Worm (Caenorhabditis elegans) whole organism, L2 larva: Measurements from ENCODE around the gene serp-1.2.

Experiments used
- C34F6.9 ChIP-seq: fragments of 150-350 bp; optimal IDR thresholded peaks from 2 replicates; lab custom pipeline; 2014; ENCODE audit warnings: missing biosample characterization, missing genetic modification characterization
- F13H6.1 ChIP-seq: sonication (generic microtip); optimal IDR thresholded peaks from 2 replicates; lab custom pipeline; 2016; ENCODE audit warnings: missing genetic modification characterization, missing compliant biosample characterization
- Y55F3AM.14 ChIP-seq: fragments of 200-800 bp; sonication (Bioruptor generic); optimal IDR thresholded peaks from 2 replicates; lab custom pipeline; 2018; ENCODE audit warnings: mild to moderate bottlenecking, missing genetic modification characterization, missing compliant biosample characterization
- ZK546.5 ChIP-seq: sonication (generic microtip); optimal IDR thresholded peaks from 2 replicates; lab custom pipeline; 2017; ENCODE audit warnings: missing biosample characterization, missing genetic modification characterization
- alr-1 ChIP-seq: fragments of 150-350 bp; optimal IDR thresholded peaks from 2 replicates; lab custom pipeline; 2014; ENCODE audit warnings: missing biosample characterization, missing genetic modification characterization
- ama-1 ChIP-seq: fragments of 150-350 bp; optimal IDR thresholded peaks from 2 replicates; lab custom pipeline; 2018; ENCODE audit warnings: inconsistent platforms
- blmp-1 ChIP-seq: sonication (generic microtip); optimal IDR thresholded peaks from 2 replicates; lab custom pipeline; 2017; ENCODE audit warnings: missing genetic modification characterization, mild to moderate bottlenecking, missing compliant biosample characterization, antibody characterized with exemption, moderate library complexity; ENCODE audit not compliant: insufficient read depth
- ceh-82 ChIP-seq: fragments of 150-350 bp; optimal IDR thresholded peaks from 2 replicates; lab custom pipeline; 2014; ENCODE audit warnings: missing biosample characterization, missing genetic modification characterization
- crh-2 ChIP-seq: sonication (generic microtip); optimal IDR thresholded peaks from 2 replicates; lab custom pipeline; 2017; ENCODE audit warnings: missing biosample characterization, missing genetic modification characterization
- egl-27 ChIP-seq: sonication (generic microtip); optimal IDR thresholded peaks from 3 replicates; lab custom pipeline; 2017; ENCODE audit warnings: missing biosample characterization, missing genetic modification reagents, missing genetic modification characterization
- elt-1 ChIP-seq: fragments of 150-350 bp; optimal IDR thresholded peaks from 2 replicates; lab custom pipeline; 2014; ENCODE audit warnings: missing biosample characterization, missing genetic modification characterization
- elt-3 ChIP-seq: sonication (generic microtip); optimal IDR thresholded peaks from 2 replicates; lab custom pipeline; 2017; ENCODE audit warnings: missing biosample characterization, missing genetic modification characterization
- fos-1 ChIP-seq: fragments of 150-350 bp; optimal IDR thresholded peaks from 2 replicates; lab custom pipeline; 2014; ENCODE audit warnings: missing biosample characterization, missing genetic modification characterization
- lin-11 ChIP-seq: fragments of 150-350 bp; sonication (generic microtip); optimal IDR thresholded peaks from 2 replicates; lab custom pipeline; 2014; ENCODE audit warnings: missing biosample characterization, missing genetic modification characterization, inconsistent platforms, mixed read lengths
- lin-13 ChIP-seq: fragments of 150-350 bp; optimal IDR thresholded peaks from 2 replicates; lab custom pipeline; 2014; ENCODE audit warnings: missing biosample characterization, missing genetic modification reagents, missing genetic modification characterization
- lin-39 ChIP-seq: fragments of 150-350 bp; optimal IDR thresholded peaks from 2 replicates; lab custom pipeline; 2014; ENCODE audit warnings: missing biosample characterization, missing genetic modification reagents, missing genetic modification characterization
- lsy-2 ChIP-seq, 2 experiments: fragments of 150-350 bp in 1 of 2; sonication (generic microtip) in 1 of 2; optimal IDR thresholded peaks; 2 replicates each; lab custom pipeline; 2014 to 2017; ENCODE audit warnings: missing biosample characterization in 2 of 2, missing genetic modification characterization in 2 of 2
- mab-5 ChIP-seq: fragments of 150-350 bp; optimal IDR thresholded peaks from 2 replicates; lab custom pipeline; 2014; ENCODE audit warnings: missing biosample characterization, missing genetic modification characterization
- mbf-1 ChIP-seq: sonication (generic microtip); optimal IDR thresholded peaks from 2 replicates; lab custom pipeline; 2017; ENCODE audit warnings: missing biosample characterization, missing genetic modification characterization
- mdl-1 ChIP-seq, 2 experiments: fragments of 150-350 bp in 1 of 2; sonication (generic microtip) in 1 of 2; optimal IDR thresholded peaks; 2 replicates each; lab custom pipeline; 2017; ENCODE audit warnings: missing biosample characterization in 2 of 2, missing genetic modification characterization in 2 of 2
- nhr-11 ChIP-seq: fragments of 150-350 bp; optimal IDR thresholded peaks from 2 replicates; lab custom pipeline; 2014; ENCODE audit warnings: missing biosample characterization, missing genetic modification characterization
- nhr-129 ChIP-seq: fragments of 150-350 bp; optimal IDR thresholded peaks from 2 replicates; lab custom pipeline; 2014; ENCODE audit warnings: missing biosample characterization, missing genetic modification characterization
- nhr-23 ChIP-seq: fragments of 150-350 bp; optimal IDR thresholded peaks from 2 replicates; lab custom pipeline; 2014; ENCODE audit warnings: missing biosample characterization, missing genetic modification reagents, missing genetic modification characterization
- nhr-237 ChIP-seq: fragments of 150-350 bp; optimal IDR thresholded peaks from 2 replicates; lab custom pipeline; 2014; ENCODE audit warnings: missing biosample characterization, missing genetic modification characterization
- nhr-25 ChIP-seq: fragments of 150-350 bp; sonication (generic microtip); optimal IDR thresholded peaks from 3 replicates; lab custom pipeline; 2014; ENCODE audit warnings: missing biosample characterization, missing genetic modification characterization
- nhr-6 ChIP-seq: fragments of 150-350 bp; optimal IDR thresholded peaks from 2 replicates; lab custom pipeline; 2014; ENCODE audit warnings: missing biosample characterization, missing genetic modification characterization
- nhr-77 ChIP-seq: fragments of 150-350 bp; optimal IDR thresholded peaks from 2 replicates; lab custom pipeline; 2014; ENCODE audit warnings: missing biosample characterization, missing genetic modification characterization
- peb-1 ChIP-seq: fragments of 150-350 bp; optimal IDR thresholded peaks from 2 replicates; lab custom pipeline; 2014; ENCODE audit warnings: missing biosample characterization, missing genetic modification characterization
- sem-4 ChIP-seq: fragments of 150-350 bp; optimal IDR thresholded peaks from 2 replicates; lab custom pipeline; 2014; ENCODE audit warnings: missing biosample characterization, missing genetic modification reagents, missing genetic modification characterization
- sma-9 ChIP-seq, 2 experiments: fragments of 150-350 bp in 1 of 2; sonication (generic microtip) in 1 of 2; optimal IDR thresholded peaks; 2 replicates each; lab custom pipeline; 2014 to 2016; ENCODE audit warnings: missing genetic modification characterization in 2 of 2, mild to moderate bottlenecking in 1 of 2, missing biosample characterization in 1 of 2, missing compliant biosample characterization in 1 of 2, missing genetic modification reagents in 1 of 2, moderate library complexity in 1 of 2
- snpc-4 ChIP-seq: fragments of 150-350 bp; optimal IDR thresholded peaks from 2 replicates; lab custom pipeline; 2014; ENCODE audit warnings: missing biosample characterization, missing genetic modification characterization
- unc-39 ChIP-seq: fragments of 150-350 bp; optimal IDR thresholded peaks from 2 replicates; lab custom pipeline; 2014; ENCODE audit warnings: missing biosample characterization, missing genetic modification characterization
- unc-55 ChIP-seq: fragments of 150-350 bp; sonication (generic microtip); optimal IDR thresholded peaks from 3 replicates; lab custom pipeline; 2014; ENCODE audit warnings: missing biosample characterization, missing genetic modification reagents, missing genetic modification characterization
- unc-62 ChIP-seq: fragments of 150-350 bp; optimal IDR thresholded peaks from 2 replicates; lab custom pipeline; 2014; ENCODE audit warnings: missing biosample characterization, missing genetic modification reagents, missing genetic modification characterization
- zag-1 ChIP-seq: fragments of 150-350 bp; optimal IDR thresholded peaks from 2 replicates; lab custom pipeline; 2014; ENCODE audit warnings: missing biosample characterization, missing genetic modification characterization
- ztf-11 ChIP-seq: sonication (generic microtip); optimal IDR thresholded peaks from 2 replicates; lab custom pipeline; 2017; ENCODE audit warnings: missing biosample characterization, missing genetic modification characterization

The serp-1.2 gene

DNA sequence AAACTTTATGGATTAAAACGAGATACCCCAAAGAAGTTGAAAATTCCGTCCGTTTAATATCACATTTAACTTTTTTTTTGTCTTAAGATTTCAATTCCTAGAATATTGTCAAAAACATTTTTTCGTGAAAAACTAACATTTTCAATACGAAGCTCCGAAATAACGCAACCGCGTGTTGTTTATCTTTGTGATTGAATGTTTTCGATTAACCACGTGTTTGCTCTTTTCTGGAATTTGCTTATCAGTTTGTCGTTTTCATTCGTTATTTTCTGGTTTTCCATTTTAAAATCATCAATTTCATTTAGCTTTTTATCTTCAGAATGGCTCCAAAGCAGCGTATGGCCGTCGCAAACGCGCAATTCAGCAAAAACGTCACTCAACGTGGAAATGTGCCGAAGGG lies at the start of gene serp-1.2:
Gene serp-1.2 (plus strand): TSS at position 318 of the 400 bp plus-strand sequence.
- TF ChIP-seq elt-1 (tag; lab: Kevin White, UChicago): no peak
- TF ChIP-seq unc-62 (GFP tag; lab: Kevin White, UChicago): no peak
- TF ChIP-seq lin-13 (GFP tag; lab: Kevin White, UChicago): peak; percentile 12
- TF ChIP-seq nhr-129: peak; percentile 36
- peak; percentile 28 for TF ChIP-seq fos-1 (tag; lab: Kevin White, UChicago)
- peak in 1 of 2 experiments; percentile 29 for TF ChIP-seq mdl-1 (tag; optimal IDR thresholded peaks at IDR 0.05; lab: Kevin White, UChicago)
- peak; percentile 52 for TF ChIP-seq crh-2 (tag; lab: Kevin White, UChicago)
- TF ChIP-seq peb-1 (tag; lab: Kevin White, UChicago): no peak
- peak; percentile 39 for TF ChIP-seq ama-1 (lab: Kevin White, UChicago)
- TF ChIP-seq sma-9 (GFP tag; optimal IDR thresholded peaks at IDR 0.05; lab: Kevin White, UChicago): peak; percentile 44
- TF ChIP-seq sma-9 (tag; optimal IDR thresholded peaks at IDR 0.05; lab: Kevin White, UChicago): no peak
- peak; percentile 59 for TF ChIP-seq C34F6.9 (tag; lab: Kevin White, UChicago)

DNA sequence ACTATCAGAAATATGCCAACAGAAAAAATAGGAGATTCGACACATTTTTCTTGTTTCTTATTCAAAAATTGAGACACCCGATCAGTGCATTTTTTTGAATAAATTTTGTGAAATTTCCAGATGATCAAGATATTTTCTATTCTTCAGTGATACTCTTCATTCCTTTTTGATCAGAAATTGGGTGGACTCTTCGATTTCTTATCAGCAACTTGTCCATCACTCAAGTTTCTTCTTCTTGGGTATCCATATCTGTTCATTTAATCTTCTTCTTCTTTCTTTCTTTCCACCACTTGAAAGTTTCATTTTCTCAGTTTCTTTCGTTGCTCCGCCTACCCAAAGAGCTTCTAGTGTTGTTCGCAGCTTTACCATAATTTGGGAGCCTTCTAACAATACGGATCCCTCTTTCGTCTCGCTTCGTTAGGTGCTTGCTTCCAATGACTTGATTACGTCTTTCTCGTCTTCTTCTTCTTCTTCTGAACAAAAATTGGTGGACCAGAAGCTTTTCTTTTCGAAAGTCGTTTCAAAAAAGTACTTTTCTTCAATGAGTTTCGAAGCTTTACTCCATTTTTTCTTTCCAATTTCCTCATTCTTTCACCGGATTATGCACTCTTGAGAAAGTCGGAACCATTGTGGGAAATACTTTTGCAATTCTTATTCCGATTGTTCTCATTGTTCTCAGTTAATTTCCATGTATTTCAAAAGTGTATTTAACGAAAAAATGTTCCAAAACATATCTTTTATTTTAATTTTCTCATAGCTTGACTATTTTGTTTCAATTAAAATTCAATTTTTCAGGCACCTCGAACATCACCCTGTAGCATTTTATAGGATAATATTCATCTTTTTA lies 49.6 kb upstream of the serp-1.2 start, which contains the start of gene pct-1:
Gene pct-1 (plus strand): TSS at position 797 of the 847 bp plus-strand sequence.
- no peak for TF ChIP-seq nhr-23 (tag; lab: Kevin White, UChicago)
- TF ChIP-seq C34F6.9 (tag; lab: Kevin White, UChicago): no peak

DNA sequence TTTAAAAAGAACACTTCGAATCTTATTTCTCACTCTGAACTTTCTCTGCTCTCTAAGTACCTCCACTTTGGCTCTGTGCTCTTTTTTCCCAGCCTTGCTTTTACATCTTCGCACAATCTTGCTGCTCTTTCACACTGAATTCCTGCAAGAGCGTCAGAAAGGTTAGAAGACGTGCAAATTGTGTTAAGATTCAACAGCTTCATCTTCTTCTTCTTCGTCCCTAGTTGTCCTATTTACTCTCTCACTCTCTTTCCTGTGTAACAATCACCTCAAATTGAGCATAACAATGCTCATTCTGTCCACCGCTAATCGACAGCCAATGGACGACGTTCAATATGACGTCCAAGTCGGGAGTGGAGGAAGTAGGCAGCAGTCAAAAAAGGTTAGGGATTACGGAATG lies 44.1 kb upstream of the serp-1.2 start:
- no peak for TF ChIP-seq mbf-1
- no peak for TF ChIP-seq sem-4 (tag; lab: Kevin White, UChicago)
- no peak for TF ChIP-seq C34F6.9 (tag; lab: Kevin White, UChicago)
- TF ChIP-seq unc-55 (GFP tag; lab: Kevin White, UChicago): no peak
- TF ChIP-seq nhr-6 (tag; lab: Kevin White, UChicago): no peak
- TF ChIP-seq ZK546.5 (tag; lab: Kevin White, UChicago): no peak
- no peak for TF ChIP-seq ceh-82 (tag; lab: Kevin White, UChicago)
- no peak for TF ChIP-seq elt-3 (tag; lab: Kevin White, UChicago)
- TF ChIP-seq nhr-11 (tag; lab: Kevin White, UChicago): no peak
- no peak for TF ChIP-seq ztf-11 (tag; lab: Kevin White, UChicago)
- no peak for TF ChIP-seq unc-62 (GFP tag; lab: Kevin White, UChicago)
- TF ChIP-seq nhr-23 (tag; lab: Kevin White, UChicago): no peak
- TF ChIP-seq lin-13 (GFP tag; lab: Kevin White, UChicago): no peak
- no peak for TF ChIP-seq alr-1 (tag; lab: Kevin White, UChicago)
- TF ChIP-seq fos-1 (tag; lab: Kevin White, UChicago): no peak
- no peak for TF ChIP-seq unc-39 (tag; lab: Kevin White, UChicago)
- TF ChIP-seq lin-39 (tag; lab: Kevin White, UChicago): no peak
- no peak for TF ChIP-seq nhr-25 (tag; lab: Kevin White, UChicago)
- no peak for TF ChIP-seq nhr-237 (tag; lab: Kevin White, UChicago)

DNA sequence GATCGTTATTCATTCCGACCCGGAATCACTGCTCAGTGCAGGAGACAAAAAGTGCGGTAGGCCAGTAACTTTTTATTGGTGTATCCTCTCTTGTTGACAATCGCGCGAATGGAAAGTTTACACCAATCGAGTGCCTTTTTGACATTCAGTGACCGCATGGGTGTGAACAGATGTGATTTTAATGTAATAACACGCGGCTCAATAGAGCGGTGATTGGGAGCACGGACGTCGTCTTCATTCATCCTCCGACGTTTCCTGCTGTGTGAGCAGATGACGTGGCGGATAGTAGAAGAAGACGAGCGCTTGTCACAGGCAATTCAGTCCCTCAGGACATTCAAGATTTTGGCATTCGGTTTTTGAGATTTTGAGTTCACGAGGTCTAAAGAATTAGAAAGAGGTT lies 42.9 kb upstream of the serp-1.2 start:
- TF ChIP-seq C34F6.9 (tag; lab: Kevin White, UChicago): no peak
- TF ChIP-seq F13H6.1 (tag; lab: Kevin White, UChicago): no peak
- no peak for TF ChIP-seq egl-27 (tag; lab: Kevin White, UChicago)
- TF ChIP-seq blmp-1 (tag; lab: Kevin White, UChicago): no peak
- no peak for TF ChIP-seq sem-4 (tag; lab: Kevin White, UChicago)
- no peak for TF ChIP-seq fos-1 (tag; lab: Kevin White, UChicago)
- no peak for TF ChIP-seq ZK546.5 (tag; lab: Kevin White, UChicago)
- TF ChIP-seq nhr-237 (tag; lab: Kevin White, UChicago): no peak
- TF ChIP-seq nhr-77 (tag; lab: Kevin White, UChicago): no peak

DNA sequence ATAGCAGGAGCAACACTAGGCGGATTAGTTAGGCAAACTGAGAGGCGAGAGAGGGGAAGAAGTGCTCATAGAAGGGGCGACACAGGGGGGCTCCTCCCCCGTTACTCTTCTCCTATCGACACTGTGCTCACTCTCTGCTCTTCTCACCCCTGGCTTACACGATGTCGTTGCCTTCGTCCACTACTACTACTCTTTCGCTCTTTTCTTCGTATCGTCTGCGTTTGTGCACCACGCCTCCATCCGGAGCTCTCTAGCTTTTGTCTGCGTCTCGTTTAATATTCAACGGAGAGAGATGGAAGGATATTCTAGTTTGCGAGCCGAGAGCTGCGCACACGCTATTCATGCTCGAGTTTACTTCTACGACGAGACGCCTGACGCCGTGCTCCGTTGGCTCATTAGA lies 42.2 kb upstream of the serp-1.2 start:
- TF ChIP-seq lin-13 (GFP tag; lab: Kevin White, UChicago) (peak; percentile 14), lsy-2 (tag; optimal IDR thresholded peaks at IDR 0.05; lab: Kevin White, UChicago) (peak in 1 of 2 experiments; percentile 44), sem-4 (tag; lab: Kevin White, UChicago) (peak; percentile 51), unc-62 (GFP tag; lab: Kevin White, UChicago) (no peak), mdl-1 (tag; optimal IDR thresholded peaks at IDR 0.05; lab: Kevin White, UChicago) (peak in 1 of 2 experiments; percentile 7), Y55F3AM.14 (GFP tag; lab: Kevin White, UChicago) (peak; percentile 42), lin-11 (tag; lab: Kevin White, UChicago) (peak; percentile 83), snpc-4 (tag; lab: Kevin White, UChicago) (no peak), mab-5 (tag; lab: Kevin White, UChicago) (no peak), nhr-129 (peak; percentile 65), F13H6.1 (tag; lab: Kevin White, UChicago) (peak; percentile 71), alr-1 (tag; lab: Kevin White, UChicago) (peak; percentile 32), sma-9 (GFP tag; optimal IDR thresholded peaks at IDR 0.05; lab: Kevin White, UChicago) (peak; percentile 61), sma-9 (tag; optimal IDR thresholded peaks at IDR 0.05; lab: Kevin White, UChicago) (no peak), unc-55 (GFP tag; lab: Kevin White, UChicago) (peak; percentile 66), crh-2 (tag; lab: Kevin White, UChicago) (peak; percentile 39), zag-1 (tag; lab: Kevin White, UChicago) (peak; percentile 28), ztf-11 (tag; lab: Kevin White, UChicago) (no peak), C34F6.9 (tag; lab: Kevin White, UChicago) (peak; percentile 73)
